Fruit fly (Drosophila melanogaster) whole organism, embryonic: Measurements from ENCODE around the gene CG44088.

Experiments used
- CG17361 ChIP-seq: fragments of 200-800 bp; sonication (Bioruptor generic); IDR thresholded peaks from 3 replicates; pipeline ENCODE4 v1.3.6; 2022; ENCODE audit warnings: missing biosample characterization, missing genetic modification characterization
- CG34224 ChIP-seq: fragments of 200-800 bp; sonication (Bioruptor generic); IDR thresholded peaks from 3 replicates; pipeline ENCODE4 v1.3.6; 2022; ENCODE audit warnings: missing biosample characterization, missing genetic modification characterization; ENCODE audit not compliant: partially characterized antibody
- CoRest ChIP-seq: fragments of 200-800 bp; sonication (Bioruptor generic); optimal IDR thresholded peaks from 3 replicates; lab custom pipeline; 2018; ENCODE audit warnings: missing biosample characterization, mild to moderate bottlenecking, missing genetic modification characterization, moderate library complexity
- kah ChIP-seq: fragments of 200-800 bp; sonication (Bioruptor generic); optimal IDR thresholded peaks from 2 replicates; lab custom pipeline; 2018; ENCODE audit warnings: missing biosample characterization, mild to moderate bottlenecking, missing genetic modification characterization
- nom ChIP-seq: fragments of 200-800 bp; sonication (Bioruptor generic); optimal IDR thresholded peaks from 2 replicates; lab custom pipeline; 2017; ENCODE audit warnings: missing biosample characterization, missing genetic modification characterization, mild to moderate bottlenecking, moderate library complexity, missing genetic modification reagents

DNA sequence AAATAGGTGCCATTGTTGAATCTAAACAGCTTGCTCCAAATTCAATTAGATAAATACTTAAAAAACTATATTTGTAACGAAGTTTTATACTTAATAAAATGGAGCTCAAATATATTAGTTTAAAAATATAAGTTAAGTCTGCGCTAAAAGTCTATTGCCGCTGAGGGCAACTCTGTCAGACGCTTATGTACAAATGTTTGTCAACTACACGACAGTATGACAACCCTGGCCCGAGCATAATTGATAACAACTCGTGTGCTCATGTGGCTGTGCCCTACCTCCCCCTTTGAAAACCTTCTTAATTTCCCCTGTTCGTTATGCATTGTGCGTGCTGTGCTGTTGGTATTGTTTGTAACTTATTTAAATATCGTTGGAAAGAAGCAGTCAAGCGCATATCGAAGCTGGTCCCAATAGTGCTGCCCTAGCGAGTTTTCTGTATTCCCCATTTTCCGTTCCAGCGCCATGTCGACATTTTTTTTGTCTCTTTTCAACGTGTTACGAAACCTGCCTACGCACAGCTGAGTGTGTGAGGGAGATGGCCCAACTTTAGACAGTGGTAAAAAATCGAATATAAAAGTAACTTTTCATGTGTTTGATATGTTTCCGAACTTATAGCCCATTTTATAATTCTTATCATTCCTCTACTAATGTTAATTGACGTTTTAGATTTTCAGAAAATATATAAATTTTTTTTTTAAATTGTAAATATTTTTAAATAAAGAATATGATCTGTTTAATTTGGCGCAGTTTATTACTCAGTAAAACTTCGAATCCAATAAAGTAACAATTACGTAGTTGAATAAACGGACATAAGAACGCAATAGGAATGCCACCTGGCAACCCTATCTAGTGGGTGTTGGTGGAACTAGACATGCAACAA is 30.2 kb upstream of the CG44088 start:
- TF ChIP-seq nom (GFP tag; lab: Kevin White, UChicago): no peak
- peak; percentile 84 for TF ChIP-seq CoRest
- peak; percentile 82 for TF ChIP-seq CG17361 (GFP tag; lab: Robert Waterston, UW)
- peak; percentile 60 for TF ChIP-seq kah (GFP tag; lab: Kevin White, UChicago)
- TF ChIP-seq CG34224 (GFP tag; lab: Robert Waterston, UW): no peak
